Fruit fly (Drosophila melanogaster) whole organism, embryonic: Measurements from ENCODE around the gene Cand1.

Source experiments
- Ada2b ChIP-seq: fragments of 200-800 bp; sonication (Bioruptor generic); IDR thresholded peaks from 2 replicates; pipeline ENCODE4 v1.3.6; 2022; ENCODE audit warnings: missing biosample characterization, missing genetic modification characterization
- Atf3 ChIP-seq: fragments of 200-800 bp; sonication (Bioruptor generic); optimal IDR thresholded peaks from 3 replicates; lab custom pipeline; 2016; ENCODE audit warnings: missing biosample characterization, missing genetic modification characterization
- Awh ChIP-seq: fragments of 200-800 bp; sonication (Bioruptor generic); IDR thresholded peaks from 2 replicates; pipeline ENCODE4, ENCODE4 v1.3.6; 2022; ENCODE audit warnings: missing biosample characterization, missing genetic modification characterization
- CG1024 ChIP-seq: fragments of 200-800 bp; sonication (Bioruptor generic); IDR thresholded peaks from 2 replicates; pipeline ENCODE4 v1.3.6; 2022; ENCODE audit warnings: missing biosample characterization, missing genetic modification characterization
- CG14014 ChIP-seq: fragments of 200-800 bp; sonication (Bioruptor generic); IDR thresholded peaks from 2 replicates; pipeline ENCODE4 v1.3.6; 2022; ENCODE audit warnings: missing biosample characterization, missing genetic modification characterization
- CG15073 ChIP-seq: fragments of 200-800 bp; sonication (Bioruptor generic); optimal IDR thresholded peaks from 2 replicates; lab custom pipeline; 2016; ENCODE audit warnings: missing biosample characterization, missing genetic modification characterization
- CG17912 ChIP-seq: fragments of 200-800 bp; sonication (Bioruptor generic); optimal IDR thresholded peaks from 2 replicates; lab custom pipeline; 2018; ENCODE audit warnings: missing biosample characterization, mild to moderate bottlenecking, missing genetic modification characterization
- CG2116 ChIP-seq: fragments of 200-800 bp; sonication (Bioruptor generic); optimal IDR thresholded peaks from 3 replicates; lab custom pipeline; 2018; ENCODE audit warnings: missing biosample characterization, mild to moderate bottlenecking, missing genetic modification characterization
- CG2199 ChIP-seq: fragments of 200-800 bp; sonication (Bioruptor generic); IDR thresholded peaks from 3 replicates; pipeline ENCODE4 v1.3.6; 2022; ENCODE audit warnings: missing biosample characterization, missing genetic modification characterization
- CG32772 ChIP-seq: fragments of 200-800 bp; sonication (Bioruptor generic); IDR thresholded peaks from 2 replicates; pipeline ENCODE4 v1.3.6; 2022; ENCODE audit warnings: missing biosample characterization, missing genetic modification characterization
- CG5180 ChIP-seq: fragments of 200-800 bp; sonication (Bioruptor generic); optimal IDR thresholded peaks from 3 replicates; lab custom pipeline; 2017; ENCODE audit warnings: missing biosample characterization, missing genetic modification characterization, mild to moderate bottlenecking, moderate library complexity, missing genetic modification reagents
- CG6854 ChIP-seq: fragments of 200-800 bp; sonication (Bioruptor generic); optimal IDR thresholded peaks from 3 replicates; lab custom pipeline; 2017; ENCODE audit warnings: missing biosample characterization, mild to moderate bottlenecking, missing genetic modification characterization
- CG7839 ChIP-seq: fragments of 200-800 bp; sonication (Bioruptor generic); optimal IDR thresholded peaks from 3 replicates; lab custom pipeline; 2018; ENCODE audit warnings: missing biosample characterization, mild to moderate bottlenecking, missing genetic modification characterization, moderate library complexity
- CG9727 ChIP-seq: fragments of 200-800 bp; sonication (Bioruptor generic); optimal IDR thresholded peaks from 3 replicates; lab custom pipeline; 2017; ENCODE audit warnings: missing biosample characterization, mild to moderate bottlenecking, missing genetic modification characterization
- Drgx ChIP-seq: fragments of 200-800 bp; sonication (Bioruptor generic); IDR thresholded peaks from 2 replicates; pipeline ENCODE4 v1.3.6; 2022; ENCODE audit warnings: missing biosample characterization, missing genetic modification characterization
- Elba2 ChIP-seq: fragments of 200-800 bp; sonication (Bioruptor generic); optimal IDR thresholded peaks from 3 replicates; lab custom pipeline; 2016; ENCODE audit warnings: missing biosample characterization, missing genetic modification characterization
- Gsc ChIP-seq: fragments of 200-800 bp; sonication (Bioruptor generic); IDR thresholded peaks from 2 replicates; pipeline ENCODE4 v1.3.6; 2022; ENCODE audit warnings: missing biosample characterization, missing genetic modification characterization
- HLHmδ ChIP-seq: fragments of 200-800 bp; sonication (Bioruptor generic); optimal IDR thresholded peaks from 2 replicates; lab custom pipeline; 2018; ENCODE audit warnings: missing biosample characterization, mild to moderate bottlenecking, missing genetic modification characterization, moderate library complexity
- Lpt ChIP-seq: fragments of >200 bp; optimal IDR thresholded peaks from 2 replicates; lab custom pipeline; 2018; ENCODE audit warnings: missing biosample characterization, missing genetic modification characterization
- MBD-R2 ChIP-seq: fragments of 200-800 bp; sonication (Bioruptor generic); IDR thresholded peaks from 2 replicates; pipeline ENCODE4 v1.3.6; 2022; ENCODE audit warnings: missing biosample characterization, missing genetic modification characterization
- NC2β ChIP-seq: fragments of 200-800 bp; sonication (Bioruptor generic); optimal IDR thresholded peaks from 2 replicates; lab custom pipeline; 2016; ENCODE audit warnings: missing biosample characterization, missing genetic modification characterization
- Neu2 ChIP-seq: fragments of 200-800 bp; sonication (Bioruptor generic); optimal IDR thresholded peaks from 3 replicates; lab custom pipeline; 2016; ENCODE audit warnings: missing biosample characterization, missing genetic modification characterization, borderline replicate concordance
- NfI ChIP-seq: fragments of 200-800 bp; sonication (Bioruptor generic); optimal IDR thresholded peaks from 3 replicates; lab custom pipeline; 2018; ENCODE audit warnings: missing biosample characterization, mild to moderate bottlenecking, missing genetic modification characterization, moderate library complexity
- Ptx1 ChIP-seq: fragments of 200-800 bp; sonication (Bioruptor generic); IDR thresholded peaks from 2 replicates; pipeline ENCODE4 v1.3.6; 2022; ENCODE audit warnings: missing biosample characterization, missing genetic modification characterization
- Ravus ChIP-seq: fragments of 200-800 bp; sonication (Bioruptor generic); IDR thresholded peaks from 2 replicates; pipeline ENCODE4 v1.3.6; 2022; ENCODE audit warnings: missing biosample characterization, missing genetic modification characterization
- Rx ChIP-seq: fragments of 200-800 bp; sonication (Bioruptor generic); IDR thresholded peaks from 2 replicates; pipeline ENCODE4 v1.3.6; 2022; ENCODE audit warnings: missing biosample characterization, missing genetic modification characterization
- Spps ChIP-seq: fragments of 200-800 bp; sonication (Bioruptor generic); optimal IDR thresholded peaks from 2 replicates; lab custom pipeline; 2018; ENCODE audit warnings: missing biosample characterization, mild to moderate bottlenecking, missing genetic modification characterization
- Sry-β ChIP-seq: fragments of 200-800 bp; sonication (Bioruptor generic); optimal IDR thresholded peaks from 2 replicates; lab custom pipeline; 2018; ENCODE audit warnings: missing biosample characterization, mild to moderate bottlenecking, missing genetic modification characterization, moderate library complexity
- Taf1 ChIP-seq: fragments of 200-800 bp; sonication (Bioruptor generic); IDR thresholded peaks from 2 replicates; pipeline ENCODE4 v1.3.6; 2022; ENCODE audit warnings: missing biosample characterization, missing genetic modification characterization
- bab2 ChIP-seq: fragments of 200-800 bp; sonication (Bioruptor generic); optimal IDR thresholded peaks from 2 replicates; lab custom pipeline; 2016; ENCODE audit warnings: missing biosample characterization, missing genetic modification characterization
- caup ChIP-seq: fragments of 200-800 bp; sonication (Bioruptor generic); optimal IDR thresholded peaks from 3 replicates; lab custom pipeline; 2017; ENCODE audit warnings: missing biosample characterization, mild to moderate bottlenecking, missing genetic modification characterization, moderate library complexity; ENCODE audit not compliant: severe bottlenecking
- dm ChIP-seq: fragments of 200-800 bp; sonication (Bioruptor generic); optimal IDR thresholded peaks from 3 replicates; lab custom pipeline; 2016; ENCODE audit warnings: missing biosample characterization, missing genetic modification characterization
- dmrt99B ChIP-seq: fragments of 200-800 bp; sonication (Bioruptor generic); optimal IDR thresholded peaks from 2 replicates; lab custom pipeline; 2018; ENCODE audit warnings: missing biosample characterization, mild to moderate bottlenecking, missing genetic modification characterization, moderate library complexity
- fd102C ChIP-seq: fragments of 200-800 bp; sonication (Bioruptor generic); optimal IDR thresholded peaks from 2 replicates; lab custom pipeline; 2018; ENCODE audit warnings: missing biosample characterization, mild to moderate bottlenecking, missing genetic modification characterization, moderate library complexity
- fu2 ChIP-seq: fragments of 200-800 bp; sonication (Bioruptor generic); optimal IDR thresholded peaks from 2 replicates; lab custom pipeline; 2016; ENCODE audit warnings: missing biosample characterization, missing genetic modification characterization
- gcm ChIP-seq: fragments of 200-800 bp; sonication (Bioruptor generic); optimal IDR thresholded peaks from 2 replicates; lab custom pipeline; 2019; ENCODE audit warnings: missing biosample characterization, mild to moderate bottlenecking, missing genetic modification characterization, moderate library complexity
- gem ChIP-seq: fragments of 200-800 bp; sonication (Bioruptor generic); optimal IDR thresholded peaks from 2 replicates; lab custom pipeline; 2019; ENCODE audit warnings: missing biosample characterization, mild to moderate bottlenecking, missing genetic modification characterization, moderate library complexity
- gro ChIP-seq: fragments of 200-800 bp; sonication (Bioruptor generic); optimal IDR thresholded peaks from 2 replicates; lab custom pipeline; 2016; ENCODE audit warnings: missing biosample characterization, missing genetic modification characterization
- gt ChIP-seq: fragments of 200-800 bp; sonication (Bioruptor generic); IDR thresholded peaks from 2 replicates; pipeline ENCODE4 v1.3.6; 2022; ENCODE audit warnings: missing biosample characterization, missing genetic modification characterization
- insv ChIP-seq, 2 experiments: fragments of 200-800 bp; sonication (Bioruptor generic); optimal IDR thresholded peaks; 3 replicates each; lab custom pipeline; 2016 to 2018; ENCODE audit warnings: missing biosample characterization in 2 of 2, missing genetic modification characterization in 2 of 2
- mam ChIP-seq: fragments of 200-800 bp; sonication (Bioruptor generic); optimal IDR thresholded peaks from 3 replicates; lab custom pipeline; 2016; ENCODE audit warnings: missing biosample characterization, missing genetic modification characterization
- mirr ChIP-seq: fragments of 200-800 bp; sonication (Bioruptor generic); optimal IDR thresholded peaks from 3 replicates; lab custom pipeline; 2018; ENCODE audit warnings: missing biosample characterization, mild to moderate bottlenecking, missing genetic modification characterization
- nom ChIP-seq: fragments of 200-800 bp; sonication (Bioruptor generic); optimal IDR thresholded peaks from 2 replicates; lab custom pipeline; 2017; ENCODE audit warnings: missing biosample characterization, missing genetic modification characterization, mild to moderate bottlenecking, moderate library complexity, missing genetic modification reagents
- org-1 ChIP-seq: fragments of 200-800 bp; sonication (Bioruptor generic); optimal IDR thresholded peaks from 2 replicates; lab custom pipeline; 2017; ENCODE audit warnings: missing biosample characterization, missing genetic modification characterization
- pan ChIP-seq, 4 experiments: fragments of >200 bp in 3 of 4; fragments of 200-800 bp in 1 of 4; sonication (Bioruptor generic) in 1 of 4; optimal IDR thresholded peaks in 3 of 4; IDR thresholded peaks in 1 of 4; 2 replicates each; pipeline versions ENCODE4 v1.3.6 to Lab custom; 2017 to 2022; ENCODE audit warnings: missing biosample characterization in 2 of 4, missing genetic modification characterization in 2 of 4, mixed read lengths in 1 of 4
- run ChIP-seq: fragments of 200-800 bp; sonication (Bioruptor generic); optimal IDR thresholded peaks from 3 replicates; lab custom pipeline; 2018; ENCODE audit warnings: missing biosample characterization, mild to moderate bottlenecking, missing genetic modification characterization
- stc ChIP-seq: fragments of 200-800 bp; sonication (Bioruptor generic); IDR thresholded peaks from 2 replicates; pipeline ENCODE4 v1.3.6; 2022; ENCODE audit warnings: missing biosample characterization, missing genetic modification characterization
- trh ChIP-seq: fragments of 200-800 bp; sonication (Bioruptor generic); optimal IDR thresholded peaks from 2 replicates; lab custom pipeline; 2016; ENCODE audit warnings: missing biosample characterization, missing genetic modification characterization
- yki ChIP-seq: fragments of >200 bp; optimal IDR thresholded peaks from 3 replicates; lab custom pipeline; 2018
- zf30C ChIP-seq: fragments of 200-800 bp; sonication (Bioruptor generic); optimal IDR thresholded peaks from 3 replicates; lab custom pipeline; 2018; ENCODE audit warnings: missing biosample characterization, mild to moderate bottlenecking, missing genetic modification characterization

Gene Cand1

dm6 chr2L:10386208-10386805 lies 23.8 kb upstream of the Cand1 start, which contains the start of the genes Cdk1 and mRpS7 (continued):
- TF ChIP-seq Awh, result peak; percentile 54; the same call in 1 of the 2 replicates
- peak; percentile 84 for TF ChIP-seq CG2116 (GFP tag; lab: Kevin White, UChicago)
- peak; percentile 69; the same call in 1 of the 2 replicates for TF ChIP-seq CG1024 (GFP tag; lab: Robert Waterston, UW)
- TF ChIP-seq Gsc (GFP tag; lab: Robert Waterston, UW), result no peak
- peak; percentile 53; the same call in 1 of the 2 replicates for TF ChIP-seq Drgx
- TF ChIP-seq stc (GFP tag; lab: Robert Waterston, UW), result peak; percentile 15; the same call in 1 of the 2 replicates
- TF ChIP-seq fd102C (GFP tag; lab: Kevin White, UChicago), result no peak
- peak; percentile 68 for TF ChIP-seq Atf3 (GFP tag; lab: Kevin White, UChicago)
- TF ChIP-seq CG17912 (GFP tag; lab: Kevin White, UChicago), result no peak
- peak; percentile 66 for TF ChIP-seq gcm (GFP tag; lab: Kevin White, UChicago)
- peak; percentile 56 for TF ChIP-seq mam (GFP tag; lab: Kevin White, UChicago)
- TF ChIP-seq trh (GFP tag; lab: Kevin White, UChicago), result peak; percentile 60
- TF ChIP-seq CG7839 (tag; lab: Kevin White, UChicago), result peak; percentile 86
- TF ChIP-seq Ravus (GFP tag; lab: Robert Waterston, UW), result no peak; the same call in 1 of the 2 replicates
- TF ChIP-seq caup (GFP tag; lab: Kevin White, UChicago), result peak; percentile 52
- peak; percentile 70 for TF ChIP-seq CG14014 (GFP tag; lab: Robert Waterston, UW)
- TF ChIP-seq CG9727 (GFP tag; lab: Kevin White, UChicago), result peak; percentile 77
- TF ChIP-seq pan (optimal IDR thresholded peaks at IDR 0.05; lab: Kevin White, UChicago), result no peak
- peak in 1 of 2 experiments; percentile 82 for TF ChIP-seq pan (GFP tag; optimal IDR thresholded peaks at IDR 0.05 in 1 of 2, IDR thresholded peaks at IDR 0.05 in 1 of 2)
- TF ChIP-seq yki, result no peak
- peak; percentile 31 for TF ChIP-seq NC2β (GFP tag; lab: Kevin White, UChicago)
- 0 out of 2 replicates have a peak, but pooled peaks have one; percentile 18 for TF ChIP-seq MBD-R2
- TF ChIP-seq Neu2, result no peak
- TF ChIP-seq mirr (GFP tag; lab: Kevin White, UChicago), result no peak
- TF ChIP-seq run (tag; lab: Kevin White, UChicago), result no peak
- TF ChIP-seq Taf1 (GFP tag; lab: Robert Waterston, UW), result 0 out of 2 replicates have a peak, but pooled peaks have one; percentile 37
- TF ChIP-seq gt (GFP tag; lab: Robert Waterston, UW), result no peak
- TF ChIP-seq Lpt (GFP tag; lab: Kevin White, UChicago), result no peak
- TF ChIP-seq Ada2b (GFP tag; lab: Robert Waterston, UW), result peak; percentile 50; the same call in 1 of the 2 replicates
- TF ChIP-seq Sry-β (GFP tag; lab: Kevin White, UChicago), result no peak
- TF ChIP-seq Spps, result peak; percentile 66
- TF ChIP-seq dmrt99B (tag; lab: Kevin White, UChicago), result peak; percentile 78
- TF ChIP-seq gro (GFP tag; lab: Kevin White, UChicago), result no peak
- TF ChIP-seq zf30C (GFP tag; lab: Kevin White, UChicago), result no peak
- TF ChIP-seq org-1, result no peak
- TF ChIP-seq CG32772 (GFP tag; lab: Robert Waterston, UW), result peak; percentile 72
- TF ChIP-seq Ptx1 (GFP tag; lab: Robert Waterston, UW), result peak; percentile 65
- TF ChIP-seq nom (GFP tag; lab: Kevin White, UChicago), result no peak
- no peak for TF ChIP-seq insv (GFP tag; optimal IDR thresholded peaks at IDR 0.05; lab: Kevin White, UChicago)
- peak; percentile 3 for TF ChIP-seq CG6854 (GFP tag; lab: Kevin White, UChicago)
- TF ChIP-seq HLHmδ (GFP tag; lab: Kevin White, UChicago), result no peak
- TF ChIP-seq CG2199 (GFP tag; lab: Robert Waterston, UW), result no peak
- TF ChIP-seq Rx (GFP tag; lab: Robert Waterston, UW), result no peak
- TF ChIP-seq bab2, result peak; percentile 59
- no peak for TF ChIP-seq CG5180 (GFP tag; lab: Kevin White, UChicago)
- peak; percentile 76 for TF ChIP-seq NfI (GFP tag; lab: Kevin White, UChicago)
- peak; percentile 90 for TF ChIP-seq gem (tag; lab: Kevin White, UChicago)
- peak; percentile 43 for TF ChIP-seq dm (GFP tag; lab: Kevin White, UChicago)
- TF ChIP-seq fu2 (GFP tag; lab: Kevin White, UChicago), result peak; percentile 29
- TF ChIP-seq Elba2 (GFP tag; lab: Kevin White, UChicago), result peak; percentile 29
- TF ChIP-seq CG15073 (GFP tag; lab: Kevin White, UChicago), result no peak
